Fruit fly (Drosophila melanogaster): ENCODE results near the gene Pten.

Gene Pten

dm6 chr2L:10265129-10265528 lies 4.3 kb upstream of the Pten start, which contains the start of gene Mob3 (continued):
- TF ChIP-seq hb (GFP tag; IDR thresholded peaks at IDR 0.05; ENCODE audit: partially characterized antibody) = no peak
- no peak for TF ChIP-seq CG17829 (tag; optimal IDR thresholded peaks at IDR 0.05)
- no peak for TF ChIP-seq CG7271 (tag; optimal IDR thresholded peaks at IDR 0.05)

- peak; percentile 0 for TF ChIP-seq CG18262 (tag; optimal IDR thresholded peaks at IDR 0.05)
- TF ChIP-seq sens (GFP tag) = peak; percentile 59
- TF ChIP-seq E2f2 (GFP tag; IDR thresholded peaks at IDR 0.05) = peak; percentile 58
- no peak for TF ChIP-seq CG18764 (GFP tag; optimal IDR thresholded peaks at IDR 0.05)
- peak; percentile 48 for TF ChIP-seq Elba2 (GFP tag; optimal IDR thresholded peaks at IDR 0.05)
- peak; percentile 6 for TF ChIP-seq nom (GFP tag; optimal IDR thresholded peaks at IDR 0.05)
- TF ChIP-seq CG17802 (tag; optimal IDR thresholded peaks at IDR 0.05) = no peak
- peak; percentile 28; the same call in 1 of the 2 replicates for TF ChIP-seq CG1024 (GFP tag; IDR thresholded peaks at IDR 0.05)
- TF ChIP-seq Pdp1 (GFP tag; optimal IDR thresholded peaks at IDR 0.05) = peak in 1 of 2 experiments; percentile 18
- no peak for TF ChIP-seq abd-A (tag; optimal IDR thresholded peaks at IDR 0.05)
- TF ChIP-seq CG6765 (GFP tag; optimal IDR thresholded peaks at IDR 0.05) = no peak
- peak; percentile 76 for TF ChIP-seq YL-1 (GFP tag; optimal IDR thresholded peaks at IDR 0.05)
- peak; percentile 83 for TF ChIP-seq MESR4 (GFP tag; optimal IDR thresholded peaks at IDR 0.05)
- no peak for TF ChIP-seq CG15011 (GFP tag; optimal IDR thresholded peaks at IDR 0.05)
- peak; percentile 99 for TF ChIP-seq CG1603 (tag; optimal IDR thresholded peaks at IDR 0.05)
- peak; percentile 22; the same call in 1 of the 3 replicates for TF ChIP-seq CG17361 (GFP tag; IDR thresholded peaks at IDR 0.05)
- no peak for TF ChIP-seq psq (GFP tag; optimal IDR thresholded peaks at IDR 0.05)
- TF ChIP-seq pzg (GFP tag; optimal IDR thresholded peaks at IDR 0.05) = peak; percentile 22
- TF ChIP-seq lbe (GFP tag; optimal IDR thresholded peaks at IDR 0.05) = peak; percentile 71
- peak; percentile 53; the same call in 1 of the 2 replicates for TF ChIP-seq CG32767 (GFP tag; IDR thresholded peaks at IDR 0.05)
- TF ChIP-seq croc (GFP tag; conservative IDR thresholded peaks at IDR 0.05) = no peak
- TF ChIP-seq Hmx (GFP tag; optimal IDR thresholded peaks at IDR 0.05) = no peak
- peak in 1 of 2 experiments; percentile 44 for TF ChIP-seq eve (GFP tag; optimal IDR thresholded peaks at IDR 0.05)
- no peak for TF ChIP-seq bigmax (GFP tag; optimal IDR thresholded peaks at IDR 0.05)
- TF ChIP-seq CG18599 (GFP tag; optimal IDR thresholded peaks at IDR 0.05) = no peak
- peak; percentile 76 for TF ChIP-seq corto (GFP tag; optimal IDR thresholded peaks at IDR 0.05)
- TF ChIP-seq Lhr (GFP tag; optimal IDR thresholded peaks at IDR 0.05) = no peak
- TF ChIP-seq CG15601 (tag; optimal IDR thresholded peaks at IDR 0.05) = no peak
- no peak for TF ChIP-seq CG17328 (GFP tag; IDR thresholded peaks at IDR 0.05)
- peak; percentile 14 for TF ChIP-seq CG17568 (GFP tag; optimal IDR thresholded peaks at IDR 0.05)
- no peak for TF ChIP-seq gfzf (GFP tag; optimal IDR thresholded peaks at IDR 0.05)
- TF ChIP-seq CG9609 (GFP tag; optimal IDR thresholded peaks at IDR 0.05) = no peak
- peak; percentile 82 for TF ChIP-seq CG13624 (GFP tag; optimal IDR thresholded peaks at IDR 0.05)
- peak; percentile 5 for TF ChIP-seq CG4617 (GFP tag; optimal IDR thresholded peaks at IDR 0.05; ENCODE audit: borderline replicate concordance)
- TF ChIP-seq CG10462 (GFP tag; optimal IDR thresholded peaks at IDR 0.05) = no peak
- peak; percentile 89 for TF ChIP-seq pfk (GFP tag; optimal IDR thresholded peaks at IDR 0.05)
- peak; percentile 41 for TF ChIP-seq Dp (GFP tag; optimal IDR thresholded peaks at IDR 0.05)
- TF ChIP-seq cg (GFP tag; optimal IDR thresholded peaks at IDR 0.05) = peak; percentile 95
- peak; percentile 97 for TF ChIP-seq CG30020 (tag; optimal IDR thresholded peaks at IDR 0.05)
- TF ChIP-seq wek (GFP tag; optimal IDR thresholded peaks at IDR 0.05) = peak; percentile 47
These were observed 3.2 kb upstream of the Pten start, which contains the start of gene REPTOR-BP for dm6 chr2L:10263830-10264634. REPTOR-BP (plus strand) TSS chr2L:10264125.
